Fruit fly (Drosophila melanogaster): ENCODE measurements around the gene CG13926.

The CG13926 gene

DNA sequence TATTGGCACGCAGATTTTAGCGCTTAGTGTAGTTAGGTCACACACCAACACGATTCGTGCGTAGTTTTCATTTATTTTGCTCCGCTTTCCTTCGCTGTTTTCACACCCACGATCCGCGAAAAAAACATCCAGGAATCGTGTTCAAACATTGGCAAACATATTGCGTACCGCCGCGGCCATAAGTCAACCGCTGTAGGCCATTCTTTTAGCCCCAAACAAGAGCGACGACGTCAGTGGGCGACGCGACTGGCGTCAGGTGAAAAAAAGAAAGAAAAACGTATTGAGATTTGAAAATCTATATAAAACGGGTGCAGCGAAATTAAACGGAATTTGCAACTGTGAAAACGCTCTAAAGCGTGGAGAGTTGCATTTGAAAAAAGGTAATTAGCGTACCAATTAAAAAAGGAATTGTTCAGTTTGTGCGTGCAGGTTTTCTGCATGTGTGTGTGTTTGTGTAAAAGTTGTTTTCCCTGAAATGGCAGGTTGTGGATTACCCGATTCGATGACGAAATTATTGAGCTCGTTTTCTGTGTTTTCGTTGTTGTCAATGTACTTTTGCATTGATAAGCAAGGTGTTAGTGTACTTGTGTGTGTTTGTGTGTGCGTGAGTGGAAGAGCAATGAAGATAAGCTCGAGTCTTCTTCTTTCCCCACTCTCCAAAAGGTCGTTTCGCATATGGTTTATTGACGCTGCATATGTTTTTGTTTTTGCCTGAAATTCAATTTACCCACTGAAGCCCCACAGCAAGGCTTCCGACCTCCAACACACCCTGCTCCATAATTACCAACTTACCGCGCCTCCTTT lies 48.6 kb downstream of the CG13926 start, which contains the start of gene Tmep:
TSS of gene Tmep (plus strand) at position 20 of the 804 bp plus-strand sequence.
- TF ChIP-seq CG8478 (optimal IDR thresholded peaks at IDR 0.05) (no peak), CTCF (optimal IDR thresholded peaks at IDR 0.05) (no peak)

DNA sequence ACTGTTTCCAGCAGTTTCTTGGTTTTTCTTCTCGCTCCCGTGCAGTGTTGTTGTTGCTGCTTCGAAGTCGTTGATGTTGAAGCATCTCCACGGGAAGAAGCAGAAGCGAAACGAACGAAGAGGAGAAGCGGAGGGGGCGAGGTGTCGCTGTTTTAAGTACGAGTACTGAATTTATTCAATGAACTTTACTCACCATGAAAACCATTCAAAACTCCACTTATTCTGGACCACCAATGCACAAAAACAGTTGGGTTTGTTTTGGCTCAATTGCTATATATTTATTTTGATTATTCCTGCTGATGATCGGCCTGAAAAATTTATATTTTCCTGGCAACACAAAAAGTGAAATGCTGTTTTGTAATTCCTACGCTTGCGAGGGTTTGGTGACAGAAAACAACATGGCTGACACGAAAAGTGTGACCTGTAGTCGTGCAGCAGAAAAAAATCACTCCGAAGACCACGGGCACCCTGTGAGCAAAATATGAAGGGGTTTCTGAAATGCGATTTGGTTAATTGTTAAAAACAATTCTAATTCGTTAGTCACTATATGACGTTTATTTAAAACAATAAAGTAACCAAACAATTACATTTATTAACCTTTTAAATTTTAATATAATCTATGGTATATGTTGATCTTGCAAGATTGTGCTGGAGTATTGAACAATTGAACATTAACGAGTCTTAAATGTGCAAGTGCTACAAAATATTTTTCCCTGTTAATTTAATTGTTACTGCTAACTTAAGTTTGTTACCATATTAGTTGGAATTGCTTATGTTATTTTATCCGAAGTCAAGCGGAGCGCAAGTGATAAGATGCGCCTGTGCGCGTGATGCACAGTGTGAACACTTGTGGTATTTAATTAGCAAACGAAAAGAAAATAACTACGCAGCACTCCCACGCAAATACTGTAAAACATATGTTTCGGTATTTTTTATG lies 49.5 kb downstream of the CG13926 start, which contains the start of gene CG7879:
TSS of gene CG7879 (minus strand) at position 384 of the 937 bp plus-strand sequence.
- TF ChIP-seq CG8478 (optimal IDR thresholded peaks at IDR 0.05) (no peak), CTCF (optimal IDR thresholded peaks at IDR 0.05) (no peak)

All from S2 (cell line).